Worm (Caenorhabditis elegans): ENCODE measurements around the gene T22B2.5.

DNA sequence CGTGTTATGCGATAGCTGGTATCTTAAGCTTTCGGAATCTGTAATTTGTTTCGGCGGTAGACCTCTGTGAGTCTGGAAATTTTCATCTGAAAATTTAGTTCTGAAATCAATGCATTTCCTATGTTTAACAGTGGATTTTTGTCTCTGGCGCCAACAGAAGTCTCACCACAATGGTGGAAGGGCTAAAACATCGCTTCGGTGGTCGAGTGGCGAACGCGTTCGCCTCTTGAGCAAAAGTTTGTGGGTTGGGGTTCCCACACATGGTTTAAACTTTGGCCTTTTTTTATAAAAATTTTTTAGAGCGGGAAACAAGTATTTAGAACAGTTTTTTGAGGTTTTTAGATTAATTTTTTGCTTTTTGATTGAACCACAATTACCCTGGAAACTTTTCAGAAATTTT, 38.6 kb upstream of the T22B2.5 start:
- TF ChIP-seq aptf-2 (GFP tag; conservative IDR thresholded peaks at IDR 0.05) (no peak), lir-1 (GFP tag; conservative IDR thresholded peaks at IDR 0.05) (no peak), ztf-18 (tag; optimal IDR thresholded peaks at IDR 0.05) (no peak), hlh-12 (tag; optimal IDR thresholded peaks at IDR 0.05) (no peak), hrde-1 (tag; optimal IDR thresholded peaks at IDR 0.05; ENCODE audit: borderline replicate concordance) (no peak), unc-62 (GFP tag; optimal IDR thresholded peaks at IDR 0.05) (no peak), K12H6.12 (tag; optimal IDR thresholded peaks at IDR 0.05) (no peak)

Data from whole organism, young adult.